Worm (Caenorhabditis elegans): ENCODE measurements around the gene F22F1.3.

F22F1.3 gene

ce11 chrX:8148993-8149392, 13.9 kb downstream of the F22F1.3 start (continued):
- peak; percentile 39; the same call in 1 of the 2 replicates for TF ChIP-seq ztf-25 (GFP tag; IDR thresholded peaks at IDR 0.05)
- TF ChIP-seq F22D6.2 (tag; optimal IDR thresholded peaks at IDR 0.05) = no peak
- TF ChIP-seq ztf-18 (tag; optimal IDR thresholded peaks at IDR 0.05) = no peak

ce11 chrX:8147398-8147797, 15.5 kb downstream of the F22F1.3 start, which contains the start of gene C02B8.1:
Gene C02B8.1 (plus strand): TSS chrX:8147698.
- no peak for TF ChIP-seq snpc-3.4 (tag; optimal IDR thresholded peaks at IDR 0.05)
- TF ChIP-seq lin-54 (GFP tag; optimal IDR thresholded peaks at IDR 0.05) = no peak
- no peak for TF ChIP-seq ceh-40 (GFP tag; IDR thresholded peaks at IDR 0.05)
- TF ChIP-seq T07F8.4 (tag; optimal IDR thresholded peaks at IDR 0.05) = no peak
- TF ChIP-seq ZK185.1 (tag; optimal IDR thresholded peaks at IDR 0.05; ENCODE audit: poor library complexity, severe bottlenecking) = no peak
- no peak for TF ChIP-seq bed-1 (GFP tag; IDR thresholded peaks at IDR 0.05)
- TF ChIP-seq B0336.3 (GFP tag; IDR thresholded peaks at IDR 0.05) = no peak
- no peak for TF ChIP-seq lir-1 (GFP tag; conservative IDR thresholded peaks at IDR 0.05)
- no peak for TF ChIP-seq tbp1 (GFP tag; optimal IDR thresholded peaks at IDR 0.05)
- TF ChIP-seq ekl-4 (GFP tag; IDR thresholded peaks at IDR 0.05) = no peak
- TF ChIP-seq ztf-25 (GFP tag; IDR thresholded peaks at IDR 0.05) = no peak
- TF ChIP-seq ztf-18 (tag; optimal IDR thresholded peaks at IDR 0.05) = no peak
- no peak for TF ChIP-seq lin-40 (tag; optimal IDR thresholded peaks at IDR 0.05)
- TF ChIP-seq fkh-3 (tag; optimal IDR thresholded peaks at IDR 0.05) = no peak
- no peak for TF ChIP-seq D2030.7 (GFP tag; IDR thresholded peaks at IDR 0.05)
- TF ChIP-seq unc-130 (GFP tag; optimal IDR thresholded peaks at IDR 0.05) = no peak
- TF ChIP-seq Y79H2A.3 (GFP tag; conservative IDR thresholded peaks at IDR 0.05) = no peak
- no peak for TF ChIP-seq ceh-79 (tag; optimal IDR thresholded peaks at IDR 0.05)

ce11 chrX:8139146-8139545, 23.7 kb downstream of the F22F1.3 start, which contains the start of gene C02B8.3:
Gene C02B8.3 (plus strand): TSS chrX:8139446.
- no peak for TF ChIP-seq ZK185.1 (tag; optimal IDR thresholded peaks at IDR 0.05; ENCODE audit: poor library complexity, severe bottlenecking)
- TF ChIP-seq lin-26 (GFP tag; IDR thresholded peaks at IDR 0.05) = no peak
- no peak for TF ChIP-seq F33H1.4 (GFP tag; IDR thresholded peaks at IDR 0.05)
- no peak for TF ChIP-seq egl-44 (GFP tag; IDR thresholded peaks at IDR 0.05)
- TF ChIP-seq lsl-1 (GFP tag; optimal IDR thresholded peaks at IDR 0.05) = no peak

- TF ChIP-seq cebp-2 (GFP tag; IDR thresholded peaks at IDR 0.05) = 0 out of 2 replicates have a peak, but pooled peaks have one; percentile 16
- 0 out of 2 replicates have a peak, but pooled peaks have one; percentile 35 for TF ChIP-seq ceh-58 (GFP tag; IDR thresholded peaks at IDR 0.05)
- no peak for TF ChIP-seq B0336.3 (GFP tag; IDR thresholded peaks at IDR 0.05)
Measured at ce11 chrX:8137779-8138178, 25.1 kb downstream of the F22F1.3 start, which contains the start of gene C02B8.7. Gene C02B8.7 (minus strand): TSS chrX:8137879.

ce11 chrX:8136276-8136891, 26.5 kb downstream of the F22F1.3 start, which contains the start of gene C02B8.6:
Gene C02B8.6 (minus strand): TSS chrX:8136326.
- TF ChIP-seq nhr-80 (tag; optimal IDR thresholded peaks at IDR 0.05) = peak; percentile 72
- TF ChIP-seq attf-5 (GFP tag; optimal IDR thresholded peaks at IDR 0.05) = peak; percentile 9
- TF ChIP-seq aptf-3 (GFP tag; IDR thresholded peaks at IDR 0.05) = no peak
- no peak for TF ChIP-seq C06A6.2 (GFP tag; conservative IDR thresholded peaks at IDR 0.05)
- TF ChIP-seq F23B12.7 (tag; optimal IDR thresholded peaks at IDR 0.05; ENCODE audit: insufficient read depth) = peak; percentile 46
- 0 out of 2 replicates have a peak, but pooled peaks have one; percentile 10 for TF ChIP-seq hmg-1.2 (GFP tag; IDR thresholded peaks at IDR 0.05)
- no peak for TF ChIP-seq F39B2.1 (GFP tag; IDR thresholded peaks at IDR 0.05)
- TF ChIP-seq dox-1 (GFP tag; IDR thresholded peaks at IDR 0.05) = peak; percentile 53; the same call in 1 of the 2 replicates
